Fruit fly (Drosophila melanogaster) whole organism, embryonic: Measurements from ENCODE around the gene PAN3.
A peak's percentile ranks its signal among the peaks of the same experiment; 100 is the strongest.

Experiments
- Ada2b ChIP-seq: fragments of 200-800 bp; sonication (Bioruptor generic); IDR thresholded peaks from 2 replicates; pipeline ENCODE4 v1.3.6; 2022; ENCODE audit warnings: missing biosample characterization, missing genetic modification characterization
- Atf6 ChIP-seq: fragments of 200-800 bp; sonication (Bioruptor generic); IDR thresholded peaks from 2 replicates; pipeline ENCODE4 v1.3.6; 2022; ENCODE audit warnings: missing biosample characterization, missing genetic modification characterization
- B-H1 ChIP-seq: fragments of 200-800 bp; sonication (Bioruptor generic); IDR thresholded peaks from 3 replicates; pipeline ENCODE4 v1.3.6; 2022; ENCODE audit warnings: missing biosample characterization, missing genetic modification characterization
- CG10321 ChIP-seq: fragments of 200-800 bp; sonication (Bioruptor generic); IDR thresholded peaks from 2 replicates; pipeline ENCODE4 v1.3.6; 2022; ENCODE audit warnings: missing biosample characterization, missing genetic modification characterization
- CG11398 ChIP-seq: fragments of 200-800 bp; sonication (Bioruptor generic); optimal IDR thresholded peaks from 2 replicates; lab custom pipeline; 2016; ENCODE audit warnings: missing biosample characterization, missing genetic modification characterization
- CG13424 ChIP-seq: fragments of 200-800 bp; sonication (Bioruptor generic); optimal IDR thresholded peaks from 2 replicates; lab custom pipeline; 2019; ENCODE audit warnings: missing biosample characterization, mild to moderate bottlenecking, missing genetic modification characterization, moderate library complexity
- CG14965 ChIP-seq: fragments of 200-800 bp; sonication (Bioruptor generic); optimal IDR thresholded peaks from 2 replicates; lab custom pipeline; 2016; ENCODE audit warnings: missing biosample characterization, missing genetic modification characterization, borderline replicate concordance
- CG18011 ChIP-seq: fragments of 200-800 bp; sonication (Bioruptor generic); optimal IDR thresholded peaks from 2 replicates; lab custom pipeline; 2017; ENCODE audit warnings: missing biosample characterization, missing genetic modification characterization, mild to moderate bottlenecking, moderate library complexity, missing genotype
- CG30020 ChIP-seq: fragments of 200-800 bp; optimal IDR thresholded peaks from 2 replicates; lab custom pipeline; 2019; ENCODE audit warnings: missing biosample characterization, mild to moderate bottlenecking, missing genetic modification characterization, moderate library complexity
- CG30403 ChIP-seq: fragments of 200-800 bp; sonication (Bioruptor generic); optimal IDR thresholded peaks from 3 replicates; lab custom pipeline; 2016; ENCODE audit warnings: missing biosample characterization, missing genetic modification characterization
- CG3407 ChIP-seq: fragments of 200-800 bp; sonication (Bioruptor generic); optimal IDR thresholded peaks from 2 replicates; lab custom pipeline; 2018; ENCODE audit warnings: missing biosample characterization, mild to moderate bottlenecking, missing genetic modification characterization
- CG4404 ChIP-seq: fragments of 200-800 bp; sonication (Bioruptor generic); IDR thresholded peaks from 2 replicates; pipeline ENCODE4 v1.3.6; 2022; ENCODE audit warnings: missing biosample characterization, missing genetic modification characterization
- CG6654 ChIP-seq: fragments of 200-800 bp; sonication (Bioruptor generic); optimal IDR thresholded peaks from 2 replicates; lab custom pipeline; 2017; ENCODE audit warnings: missing biosample characterization, mild to moderate bottlenecking, missing genetic modification characterization
- CG8388 ChIP-seq: fragments of 200-800 bp; sonication (Bioruptor generic); optimal IDR thresholded peaks from 2 replicates; lab custom pipeline; 2019; ENCODE audit warnings: missing biosample characterization, mild to moderate bottlenecking, missing genetic modification characterization, moderate library complexity
- Chrac-16 ChIP-seq: fragments of 200-800 bp; sonication (Bioruptor generic); optimal IDR thresholded peaks from 3 replicates; lab custom pipeline; 2016; ENCODE audit warnings: missing biosample characterization, missing genetic modification characterization
- D19A ChIP-seq: fragments of 200-800 bp; optimal IDR thresholded peaks from 3 replicates; lab custom pipeline; 2019; ENCODE audit warnings: missing biosample characterization, mild to moderate bottlenecking, missing genetic modification characterization, moderate library complexity
- H2.0 ChIP-seq: fragments of 200-800 bp; sonication (Bioruptor generic); IDR thresholded peaks from 2 replicates; pipeline ENCODE4 v1.3.6; 2022; ENCODE audit warnings: missing biosample characterization, missing genetic modification characterization
- Hr51 ChIP-seq, 2 experiments: fragments of 200-800 bp; sonication (Bioruptor generic); optimal IDR thresholded peaks; 2 replicates in 1 of 2; 3 replicates in 1 of 2; lab custom pipeline; 2016 to 2018; ENCODE audit warnings: missing biosample characterization in 2 of 2, missing genetic modification characterization in 2 of 2, mild to moderate bottlenecking in 1 of 2, moderate library complexity in 1 of 2
- Jarid2 ChIP-seq: fragments of 200-800 bp; sonication (Bioruptor generic); optimal IDR thresholded peaks from 3 replicates; lab custom pipeline; 2017; ENCODE audit warnings: mild to moderate bottlenecking, missing biosample characterization, missing genetic modification reagents, missing genetic modification characterization
- Mad ChIP-seq: fragments of 200-800 bp; sonication (Bioruptor generic); optimal IDR thresholded peaks from 2 replicates; lab custom pipeline; 2016; ENCODE audit warnings: missing biosample characterization, missing genetic modification characterization
- Max ChIP-seq: fragments of 200-800 bp; sonication (Bioruptor generic); optimal IDR thresholded peaks from 2 replicates; lab custom pipeline; 2016; ENCODE audit warnings: missing biosample characterization, mild to moderate bottlenecking, missing genetic modification characterization
- Nf-YC ChIP-seq: fragments of 200-800 bp; optimal IDR thresholded peaks from 3 replicates; lab custom pipeline; 2019; ENCODE audit warnings: missing biosample characterization, mild to moderate bottlenecking, missing genetic modification characterization, moderate library complexity
- Opbp ChIP-seq: fragments of 200-800 bp; sonication (Bioruptor generic); IDR thresholded peaks from 3 replicates; pipeline ENCODE4 v1.3.6; 2022; ENCODE audit warnings: missing biosample characterization, missing genetic modification characterization; ENCODE audit not compliant: partially characterized antibody
- Ravus ChIP-seq: fragments of 200-800 bp; sonication (Bioruptor generic); IDR thresholded peaks from 2 replicates; pipeline ENCODE4 v1.3.6; 2022; ENCODE audit warnings: missing biosample characterization, missing genetic modification characterization
- YL-1 ChIP-seq: fragments of 200-800 bp; sonication (Bioruptor generic); optimal IDR thresholded peaks from 3 replicates; lab custom pipeline; 2017; ENCODE audit warnings: missing biosample characterization, mild to moderate bottlenecking, missing genetic modification characterization
- aop ChIP-seq: fragments of 200-800 bp; sonication (Bioruptor generic); IDR thresholded peaks from 2 replicates; pipeline ENCODE4 v1.3.6; 2022; ENCODE audit warnings: missing biosample characterization, missing genetic modification characterization
- bbx ChIP-seq: fragments of 200-800 bp; sonication (Bioruptor generic); IDR thresholded peaks from 2 replicates; pipeline ENCODE4 v1.3.6; 2022; ENCODE audit warnings: missing biosample characterization, missing genetic modification characterization; ENCODE audit not compliant: partially characterized antibody
- bsh ChIP-seq, 2 experiments: fragments of 200-800 bp; sonication (Bioruptor generic); optimal IDR thresholded peaks; 2 replicates each; lab custom pipeline; 2017 to 2018; ENCODE audit warnings: mild to moderate bottlenecking in 2 of 2, missing biosample characterization in 2 of 2, missing genetic modification characterization in 2 of 2, moderate library complexity in 1 of 2
- cad ChIP-seq: fragments of >200 bp; optimal IDR thresholded peaks from 2 replicates; lab custom pipeline; 2017; ENCODE audit warnings: missing biosample characterization, missing genetic modification characterization
- croc ChIP-seq: fragments of 200-800 bp; sonication (Bioruptor generic); conservative IDR thresholded peaks from 3 replicates; pipeline ENCODE4 v1.3.6; 2022; ENCODE audit warnings: missing biosample characterization, missing genetic modification characterization
- dm ChIP-seq: fragments of 200-800 bp; sonication (Bioruptor generic); optimal IDR thresholded peaks from 3 replicates; lab custom pipeline; 2016; ENCODE audit warnings: missing biosample characterization, missing genetic modification characterization
- dmrt99B ChIP-seq: fragments of 200-800 bp; sonication (Bioruptor generic); optimal IDR thresholded peaks from 2 replicates; lab custom pipeline; 2018; ENCODE audit warnings: missing biosample characterization, mild to moderate bottlenecking, missing genetic modification characterization, moderate library complexity
- esg ChIP-seq: fragments of 200-800 bp; sonication (Bioruptor generic); conservative IDR thresholded peaks from 2 replicates; pipeline ENCODE4 v1.3.6; 2022; ENCODE audit warnings: missing biosample characterization, missing genetic modification characterization
- fd3F ChIP-seq: fragments of 200-800 bp; sonication (Bioruptor generic); optimal IDR thresholded peaks from 2 replicates; lab custom pipeline; 2018; ENCODE audit warnings: missing biosample characterization, mild to moderate bottlenecking, missing genetic modification characterization, moderate library complexity
- gcm ChIP-seq: fragments of 200-800 bp; sonication (Bioruptor generic); optimal IDR thresholded peaks from 2 replicates; lab custom pipeline; 2019; ENCODE audit warnings: missing biosample characterization, mild to moderate bottlenecking, missing genetic modification characterization, moderate library complexity
- lov ChIP-seq, 2 experiments: fragments of 200-800 bp in 1 of 2; fragments of >200 bp in 1 of 2; sonication (Bioruptor generic) in 1 of 2; IDR thresholded peaks in 1 of 2; optimal IDR thresholded peaks in 1 of 2; 2 replicates in 1 of 2; 3 replicates in 1 of 2; pipeline versions ENCODE4 v1.3.6 to Lab custom; 2017 to 2022; ENCODE audit warnings: missing biosample characterization in 1 of 2, missing genetic modification characterization in 1 of 2
- maf-S ChIP-seq: fragments of 200-800 bp; sonication (Bioruptor generic); optimal IDR thresholded peaks from 2 replicates; lab custom pipeline; 2016; ENCODE audit warnings: missing biosample characterization, missing genetic modification characterization
- pan ChIP-seq, 4 experiments: fragments of >200 bp in 3 of 4; fragments of 200-800 bp in 1 of 4; sonication (Bioruptor generic) in 1 of 4; optimal IDR thresholded peaks in 3 of 4; IDR thresholded peaks in 1 of 4; 2 replicates each; pipeline versions ENCODE4 v1.3.6 to Lab custom; 2017 to 2022; ENCODE audit warnings: missing biosample characterization in 2 of 4, missing genetic modification characterization in 2 of 4, mixed read lengths in 1 of 4
- pb ChIP-seq: fragments of 200-800 bp; sonication (Bioruptor generic); optimal IDR thresholded peaks from 3 replicates; lab custom pipeline; 2016; ENCODE audit warnings: missing biosample characterization, missing genetic modification characterization
- pnt ChIP-seq: fragments of 200-800 bp; sonication (Bioruptor generic); optimal IDR thresholded peaks from 3 replicates; lab custom pipeline; 2016; ENCODE audit warnings: missing biosample characterization, missing genetic modification characterization
- ranshi ChIP-seq: fragments of 200-800 bp; sonication (Bioruptor generic); IDR thresholded peaks from 2 replicates; pipeline ENCODE4 v1.3.6; 2022; ENCODE audit warnings: missing biosample characterization, missing genetic modification characterization
- scrt ChIP-seq: fragments of 200-800 bp; sonication (Bioruptor generic); optimal IDR thresholded peaks from 2 replicates; lab custom pipeline; 2018; ENCODE audit warnings: missing biosample characterization, mild to moderate bottlenecking, missing genetic modification characterization, moderate library complexity
- sim ChIP-seq: fragments of 200-800 bp; sonication (Bioruptor generic); IDR thresholded peaks from 2 replicates; pipeline ENCODE4 v1.3.6; 2022; ENCODE audit warnings: missing biosample characterization, missing genetic modification characterization
- sob ChIP-seq: fragments of 200-800 bp; sonication (Bioruptor generic); IDR thresholded peaks from 2 replicates; pipeline ENCODE4 v1.3.6; 2022; ENCODE audit warnings: missing biosample characterization, missing genetic modification characterization
- tll ChIP-seq, 2 experiments: fragments of 200-800 bp in 1 of 2; fragments of >200 bp in 1 of 2; sonication (Bioruptor generic) in 1 of 2; optimal IDR thresholded peaks; 2 replicates each; lab custom pipeline; 2017 to 2019; ENCODE audit warnings: missing biosample characterization in 2 of 2, missing genetic modification characterization in 2 of 2, mild to moderate bottlenecking in 1 of 2, moderate library complexity in 1 of 2
- usp ChIP-seq: fragments of >200 bp; optimal IDR thresholded peaks from 2 replicates; lab custom pipeline; 2017; ENCODE audit warnings: missing biosample characterization, missing genetic modification characterization
- yki ChIP-seq: fragments of >200 bp; optimal IDR thresholded peaks from 3 replicates; lab custom pipeline; 2018

PAN3 gene

DNA sequence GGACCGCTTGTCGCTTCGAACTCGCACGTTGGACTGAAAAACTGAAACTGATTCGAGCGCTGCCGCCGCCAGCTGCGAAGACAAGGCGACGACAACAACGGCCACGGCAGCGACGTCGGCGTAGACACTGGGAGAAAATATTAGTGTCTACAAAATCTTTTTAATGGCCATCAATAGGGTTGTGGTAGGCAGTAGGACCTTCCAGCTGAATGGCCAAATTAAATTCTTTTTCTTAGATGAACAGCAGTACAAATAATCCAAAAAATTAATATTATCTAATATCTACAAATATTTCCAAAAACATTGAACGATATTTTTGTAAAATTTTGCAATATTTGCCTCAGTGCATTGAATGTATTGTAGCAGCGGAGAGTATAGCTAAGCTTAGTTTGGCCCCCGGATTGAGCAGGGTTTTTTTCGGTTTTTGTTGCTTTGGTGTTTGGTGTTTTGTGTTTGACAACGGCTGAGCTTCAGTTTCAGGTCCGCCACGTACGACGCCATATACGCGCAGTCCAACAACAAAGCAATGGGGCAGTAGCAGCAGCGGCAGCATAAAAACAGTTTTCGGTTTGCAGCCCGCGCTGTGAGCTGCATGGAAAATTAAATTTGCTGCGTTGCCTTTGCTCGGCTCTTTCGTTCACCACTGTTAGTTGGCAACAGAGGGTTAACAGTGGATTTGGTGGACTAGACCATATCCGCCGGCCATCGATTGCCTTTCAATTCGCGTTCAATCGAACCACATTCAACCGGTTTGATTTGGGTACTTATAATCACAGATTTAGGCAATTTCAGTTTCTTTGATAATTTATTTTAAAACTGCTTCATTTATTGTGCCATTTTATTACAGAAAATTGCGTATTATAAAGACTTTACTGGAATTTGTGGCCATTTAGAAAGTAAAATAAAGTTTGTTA, 36.2 kb downstream of the PAN3 start, which contains the start of gene Cht7 (continued):
- TF ChIP-seq CG18011 (GFP tag; lab: Kevin White, UChicago) = peak; percentile 49
- TF ChIP-seq aop (GFP tag; lab: Robert Waterston, UW) = no peak
- 0 out of 2 replicates have a peak, but pooled peaks have one; percentile 29 for TF ChIP-seq CG10321 (GFP tag; lab: Robert Waterston, UW)
- TF ChIP-seq Opbp = no peak
- TF ChIP-seq CG30403 (GFP tag; lab: Kevin White, UChicago) = peak; percentile 91
- TF ChIP-seq D19A (tag; lab: Kevin White, UChicago) = peak; percentile 76
- no peak for TF ChIP-seq cad (GFP tag; lab: Kevin White, UChicago)
- peak; percentile 78 to 92 for TF ChIP-seq bsh (GFP tag; optimal IDR thresholded peaks at IDR 0.05; lab: Kevin White, UChicago)
- TF ChIP-seq Nf-YC (tag; lab: Kevin White, UChicago) = peak; percentile 77
- peak; percentile 75 for TF ChIP-seq scrt (GFP tag; lab: Kevin White, UChicago)
- peak; percentile 68 to 93 for TF ChIP-seq Hr51 (GFP tag; optimal IDR thresholded peaks at IDR 0.05; lab: Kevin White, UChicago)
- peak; percentile 91 for TF ChIP-seq dmrt99B (tag; lab: Kevin White, UChicago)
- TF ChIP-seq Atf6 = peak; percentile 86
- peak; percentile 76 for TF ChIP-seq CG3407 (GFP tag; lab: Kevin White, UChicago)
- no peak for TF ChIP-seq CG14965
- TF ChIP-seq CG30020 (tag; lab: Kevin White, UChicago) = peak; percentile 55
- TF ChIP-seq gcm (GFP tag; lab: Kevin White, UChicago) = peak; percentile 79
- TF ChIP-seq yki = no peak
- TF ChIP-seq pan (optimal IDR thresholded peaks at IDR 0.05; lab: Kevin White, UChicago) = no peak
- TF ChIP-seq pan (GFP tag; optimal IDR thresholded peaks at IDR 0.05 in 1 of 2, IDR thresholded peaks at IDR 0.05 in 1 of 2) = peak in 1 of 2 experiments; percentile 73
- TF ChIP-seq B-H1 (GFP tag; lab: Robert Waterston, UW) = peak; percentile 62; the same call in 2 of the 3 replicates
- no peak; the same call in 1 of the 2 replicates for TF ChIP-seq Ravus (GFP tag; lab: Robert Waterston, UW)
- TF ChIP-seq Chrac-16 (GFP tag; lab: Kevin White, UChicago) = peak; percentile 83
- TF ChIP-seq sim = peak; percentile 76
- TF ChIP-seq maf-S = peak; percentile 46
- TF ChIP-seq Max = peak; percentile 68
- TF ChIP-seq bbx (GFP tag; lab: Robert Waterston, UW) = no peak
- peak; percentile 54 for TF ChIP-seq pnt
- TF ChIP-seq tll (GFP tag; optimal IDR thresholded peaks at IDR 0.05; lab: Kevin White, UChicago) = no peak
- peak; percentile 47 for TF ChIP-seq YL-1 (GFP tag; lab: Kevin White, UChicago)
- peak; percentile 79 for TF ChIP-seq Ada2b (GFP tag; lab: Robert Waterston, UW)
- peak; percentile 86 for TF ChIP-seq CG8388 (GFP tag; lab: Kevin White, UChicago)
- peak; percentile 87 for TF ChIP-seq Mad (GFP tag; lab: Kevin White, UChicago)
- peak; percentile 79 for TF ChIP-seq esg
- peak; percentile 58 for TF ChIP-seq CG4404 (GFP tag; lab: Robert Waterston, UW)
- peak; percentile 93 for TF ChIP-seq CG13424 (tag; lab: Kevin White, UChicago)
- no peak for TF ChIP-seq usp
- TF ChIP-seq dm (GFP tag; lab: Kevin White, UChicago) = peak; percentile 34
- TF ChIP-seq ranshi (GFP tag; lab: Robert Waterston, UW) = peak; percentile 71; the same call in 1 of the 2 replicates
- no peak for TF ChIP-seq lov (optimal IDR thresholded peaks at IDR 0.05; lab: Kevin White, UChicago)
- peak; percentile 56; the same call in 1 of the 3 replicates for TF ChIP-seq lov (GFP tag; IDR thresholded peaks at IDR 0.05; lab: Robert Waterston, UW)
- peak; percentile 76 for TF ChIP-seq croc (GFP tag; lab: Robert Waterston, UW)
- TF ChIP-seq H2.0 (GFP tag; lab: Robert Waterston, UW) = peak; percentile 77
- TF ChIP-seq fd3F (GFP tag; lab: Kevin White, UChicago) = peak; percentile 78
- peak; percentile 64 for TF ChIP-seq Jarid2 (GFP tag; lab: Kevin White, UChicago)
- TF ChIP-seq pb (GFP tag; lab: Kevin White, UChicago) = no peak
- peak; percentile 50 for TF ChIP-seq CG6654 (GFP tag; lab: Kevin White, UChicago)
- peak; percentile 83 for TF ChIP-seq sob (GFP tag; lab: Robert Waterston, UW)
- peak; percentile 49 for TF ChIP-seq CG11398 (GFP tag; lab: Kevin White, UChicago)
